Fruit fly (Drosophila melanogaster): ENCODE data around the gene Drice.
A peak's percentile ranks its signal among the peaks of the same experiment; 100 is the strongest.

Gene Drice

dm6 chr3R:29770930-29771329 is 28.5 kb upstream of the Drice start:
- TF ChIP-seq CG17801 (GFP tag; optimal IDR thresholded peaks at IDR 0.05; ENCODE audit: partially characterized antibody) = no peak

DNA sequence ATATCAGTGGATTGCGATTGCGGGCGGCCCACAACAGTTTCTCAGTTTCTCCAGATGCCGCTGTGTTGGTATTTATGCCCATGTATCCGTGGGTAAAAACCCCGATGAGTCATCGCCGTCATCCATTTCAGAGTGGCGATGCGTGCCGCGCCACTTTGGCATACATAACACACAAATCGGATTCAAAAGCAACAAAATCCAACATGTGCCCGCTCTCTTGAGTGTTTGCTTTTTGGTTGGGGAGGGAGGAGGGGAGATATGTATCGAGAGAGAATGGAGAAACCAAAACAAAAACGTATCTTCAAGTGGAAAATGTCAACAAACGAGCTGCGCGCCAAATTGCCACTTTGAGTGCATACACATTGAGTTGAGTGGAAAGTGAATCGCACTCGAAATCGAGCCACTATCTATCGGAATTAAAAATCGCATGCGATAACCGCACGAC is 27.8 kb upstream of the Drice start:
- TF ChIP-seq CG17801 (GFP tag; optimal IDR thresholded peaks at IDR 0.05; ENCODE audit: partially characterized antibody) = no peak

DNA sequence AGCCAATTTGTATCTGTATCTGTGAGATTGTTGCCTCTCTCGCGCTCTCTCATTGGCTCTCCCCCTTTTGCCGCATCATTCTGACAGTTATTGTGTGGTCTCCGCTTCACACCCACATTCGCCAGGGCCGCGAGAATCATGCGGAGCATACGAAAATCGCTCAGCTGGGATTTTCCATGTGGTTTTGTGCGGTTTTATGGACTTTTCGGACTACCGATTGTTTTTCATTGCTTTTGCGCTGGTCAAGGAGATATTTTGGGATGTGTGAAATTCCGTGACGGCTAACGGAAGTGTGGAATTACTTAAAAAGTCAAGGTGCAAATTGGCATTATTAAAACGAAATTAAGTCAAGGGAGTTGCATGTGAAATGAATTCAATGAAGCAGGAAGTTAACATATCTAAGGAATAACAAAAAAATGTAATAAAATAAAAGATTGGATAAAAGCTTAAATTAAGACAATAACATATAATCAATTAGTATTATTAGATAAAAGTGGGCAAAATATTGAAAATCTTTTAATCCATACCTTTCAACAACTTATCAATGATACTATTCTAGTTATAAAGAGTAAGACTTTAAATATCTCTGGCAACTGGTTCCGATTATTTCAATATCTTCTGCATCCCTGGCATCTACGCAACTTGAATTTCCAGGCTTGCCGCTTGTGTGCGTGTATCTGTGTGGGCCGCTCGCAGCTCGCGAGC is 27.2 kb upstream of the Drice start:
- TF ChIP-seq CG17801 (GFP tag; optimal IDR thresholded peaks at IDR 0.05; ENCODE audit: partially characterized antibody) = no peak

DNA sequence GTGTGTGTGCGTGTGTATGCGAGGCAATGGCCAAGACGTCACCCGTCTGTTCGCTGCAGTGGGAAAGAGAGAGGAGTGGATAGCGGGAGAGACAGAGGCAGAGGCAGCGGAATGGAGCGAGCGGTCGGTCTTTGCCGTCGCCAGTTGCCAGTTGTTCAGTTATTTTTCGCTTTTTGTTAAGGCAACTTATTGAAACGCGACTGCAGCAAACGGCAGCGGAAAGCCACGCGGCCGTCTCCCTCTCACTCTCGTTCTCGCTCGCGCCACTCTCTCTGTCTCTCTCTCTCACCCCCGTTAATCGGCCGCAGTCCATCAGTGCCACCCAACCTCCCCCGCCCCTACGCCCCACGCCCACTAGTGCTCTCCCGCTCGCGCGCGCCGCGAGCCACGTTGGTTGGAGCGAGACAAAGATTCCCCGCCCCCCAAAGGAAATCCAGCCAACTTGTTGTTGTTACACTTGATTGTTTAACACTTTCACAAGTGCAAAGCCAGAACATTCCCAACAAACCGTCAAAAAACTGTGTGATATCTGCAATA is 26.6 kb upstream of the Drice start:
- TF ChIP-seq CG17801 (GFP tag; optimal IDR thresholded peaks at IDR 0.05; ENCODE audit: partially characterized antibody) = peak; percentile 52

DNA sequence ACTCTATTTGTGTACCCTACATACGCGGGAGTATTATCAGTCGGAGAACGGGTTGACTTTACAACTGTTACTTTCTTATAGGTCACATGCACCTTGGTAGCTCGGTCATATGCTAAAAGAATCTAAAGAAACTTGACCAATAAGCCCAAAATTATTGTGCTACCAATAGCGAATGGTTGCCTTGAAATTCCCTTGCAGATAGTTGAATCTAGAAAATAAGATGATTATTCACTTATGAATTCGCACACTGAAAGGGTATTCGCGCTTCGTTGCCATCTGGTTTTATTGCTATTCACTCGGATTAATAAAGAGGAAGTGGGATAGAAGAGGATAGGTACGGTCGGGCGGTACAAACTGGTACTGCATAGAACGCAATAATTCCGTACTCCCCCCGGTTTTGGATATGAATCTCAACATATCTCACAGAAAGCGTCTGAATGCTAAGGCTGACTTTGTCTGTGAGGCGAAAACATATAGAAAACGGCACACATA is 25.6 kb upstream of the Drice start:
- peak; percentile 69 for TF ChIP-seq CG17801 (GFP tag; optimal IDR thresholded peaks at IDR 0.05; ENCODE audit: partially characterized antibody)

DNA sequence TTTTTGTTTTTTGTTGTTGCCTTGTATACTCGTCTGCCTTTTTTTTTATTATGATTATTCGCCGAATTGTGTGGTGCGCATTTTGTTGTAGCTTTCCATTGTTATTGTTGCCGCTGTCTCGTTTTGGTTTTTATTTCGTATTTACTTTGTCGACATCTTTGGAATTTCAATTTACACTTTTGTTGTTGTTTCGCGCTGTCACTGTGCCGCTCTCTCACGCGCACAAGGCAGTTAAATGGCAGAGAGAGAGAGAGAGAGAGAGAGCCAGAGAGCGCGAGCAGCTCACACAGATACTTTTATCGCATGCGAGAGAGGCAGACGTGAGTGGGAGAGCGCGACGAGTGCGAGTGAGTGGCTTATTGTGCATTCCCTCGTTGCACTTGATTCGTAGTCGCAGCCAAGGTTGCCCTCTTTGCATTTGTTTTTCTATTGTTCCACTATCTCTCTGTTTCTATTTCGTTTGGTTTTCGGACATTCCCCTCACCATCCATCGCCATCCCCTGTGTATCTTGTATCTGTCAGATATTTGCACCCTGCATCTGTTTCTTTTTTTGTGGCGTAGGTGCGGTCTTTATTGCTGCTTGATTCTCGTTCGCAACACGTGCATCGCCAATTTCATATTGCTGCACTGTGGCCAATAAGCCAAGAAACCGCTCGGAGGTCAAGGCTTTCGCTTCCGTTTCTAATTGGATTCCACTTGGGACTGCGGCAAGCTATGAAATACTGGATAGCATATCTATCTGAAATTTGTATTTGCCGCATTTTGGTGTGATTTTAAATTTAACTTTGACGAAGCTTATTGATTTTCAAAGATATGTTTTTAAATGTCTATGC is 24.9 kb upstream of the Drice start:
- peak; percentile 11 for TF ChIP-seq CG17801 (GFP tag; optimal IDR thresholded peaks at IDR 0.05; ENCODE audit: partially characterized antibody)

dm6 chr3R:29775755-29776686 is 23.4 kb upstream of the Drice start:
- TF ChIP-seq CG17801 (GFP tag; optimal IDR thresholded peaks at IDR 0.05; ENCODE audit: partially characterized antibody) = no peak

dm6 chr3R:29777213-29777612 is 22.2 kb upstream of the Drice start:
- no peak for TF ChIP-seq CG17801 (GFP tag; optimal IDR thresholded peaks at IDR 0.05; ENCODE audit: partially characterized antibody)

DNA sequence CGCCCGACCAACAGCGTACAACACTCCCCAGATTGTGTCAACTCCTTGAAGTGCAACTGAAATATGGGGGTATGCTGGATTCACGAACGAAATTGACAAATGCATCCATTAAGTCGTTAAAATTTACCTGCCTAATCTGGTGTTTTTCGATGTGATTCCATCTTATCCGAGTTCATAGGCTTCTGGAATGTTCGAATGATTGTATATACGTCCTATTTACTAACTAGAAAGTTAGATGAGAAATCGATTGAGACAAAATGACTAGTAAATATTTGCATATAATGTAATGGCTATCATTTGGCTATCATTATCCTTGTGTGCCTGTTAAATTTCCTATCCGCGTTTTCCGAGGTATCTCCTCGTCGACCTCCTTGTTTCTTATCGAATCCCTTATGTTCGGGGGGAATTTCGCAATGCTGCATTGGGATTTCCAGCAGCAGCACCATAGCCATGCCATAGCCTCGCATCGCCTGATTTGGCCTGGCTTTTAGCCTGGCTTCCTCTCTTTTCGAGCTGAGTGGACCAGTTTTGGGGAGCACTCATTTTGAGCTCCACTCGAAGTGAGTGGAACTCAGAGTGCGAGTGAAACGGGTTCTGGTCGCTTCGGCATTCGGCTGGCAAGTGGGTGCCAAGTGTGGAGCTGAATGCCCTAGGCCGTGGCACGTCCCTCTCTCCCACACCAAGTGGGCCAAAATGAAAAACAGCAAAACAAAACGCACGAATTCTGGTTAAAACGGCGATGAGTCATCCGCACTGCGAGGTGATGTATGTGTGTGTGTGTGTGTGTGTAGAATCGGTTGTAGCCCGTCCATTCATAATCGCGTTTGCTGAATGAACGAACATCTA is 21.1 kb upstream of the Drice start:
- no peak for TF ChIP-seq CG17801 (GFP tag; optimal IDR thresholded peaks at IDR 0.05; ENCODE audit: partially characterized antibody)

dm6 chr3R:29778985-29779298 is 20.5 kb upstream of the Drice start:
- no peak for TF ChIP-seq CG17801 (GFP tag; optimal IDR thresholded peaks at IDR 0.05; ENCODE audit: partially characterized antibody)

DNA sequence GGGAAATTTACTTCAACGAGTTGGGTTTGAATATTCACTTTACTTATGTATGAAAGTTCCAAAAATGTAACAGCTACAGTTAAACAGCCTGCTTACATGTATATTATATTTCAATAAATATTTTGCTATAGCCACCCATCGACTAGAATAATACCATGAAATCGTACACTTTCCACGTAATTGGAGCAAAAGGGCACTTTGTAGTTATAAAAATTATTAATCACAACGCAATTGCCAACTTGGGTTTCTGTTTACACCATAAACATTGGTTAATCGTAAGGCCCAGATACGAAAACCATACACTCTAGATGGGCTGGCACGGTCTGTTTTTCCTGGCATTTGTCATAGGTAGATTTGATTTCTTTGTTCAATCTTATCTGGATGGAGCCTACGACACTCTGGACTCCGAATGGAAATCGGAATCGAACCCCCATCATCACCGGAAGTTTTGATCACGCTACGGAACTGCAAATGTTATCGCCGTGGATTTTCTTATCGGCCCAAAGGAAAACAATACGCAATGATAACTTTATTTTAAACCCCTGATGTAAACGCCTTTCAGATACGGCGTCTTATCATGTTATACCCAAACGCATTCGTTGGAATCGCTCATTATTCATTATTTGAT is 18.9 kb upstream of the Drice start, which contains the start of gene fig:
Gene fig, minus strand, starts transcription at position 51 of the 628 bp plus-strand sequence.
- no peak for TF ChIP-seq CG17801 (GFP tag; optimal IDR thresholded peaks at IDR 0.05; ENCODE audit: partially characterized antibody)

dm6 chr3R:29781874-29782273 is 17.6 kb upstream of the Drice start:
- no peak for TF ChIP-seq CG17801 (GFP tag; optimal IDR thresholded peaks at IDR 0.05; ENCODE audit: partially characterized antibody)

dm6 chr3R:29782367-29782766 is 17.1 kb upstream of the Drice start:
- TF ChIP-seq CG17801 (GFP tag; optimal IDR thresholded peaks at IDR 0.05; ENCODE audit: partially characterized antibody) = peak; percentile 61

Measured in ovary, adult (tissue).